Worm (Caenorhabditis elegans) whole organism, late embryonic: ENCODE data around the gene str-19.

Experiments
- C08G9.2 ChIP-seq: sonication (generic microtip); optimal IDR thresholded peaks from 2 replicates; lab custom pipeline; 2016; ENCODE audit warnings: mild to moderate bottlenecking, missing genetic modification characterization, moderate library complexity, missing compliant biosample characterization
- C38D4.7 ChIP-seq: fragments of 200-800 bp; sonication (Bioruptor generic); optimal IDR thresholded peaks from 2 replicates; lab custom pipeline; 2018; ENCODE audit warnings: mild to moderate bottlenecking, missing genetic modification characterization, moderate library complexity, missing compliant biosample characterization
- F13H6.1 ChIP-seq: sonication (generic microtip); optimal IDR thresholded peaks from 2 replicates; lab custom pipeline; 2016; ENCODE audit warnings: missing genetic modification characterization, missing compliant biosample characterization
- K02D7.2 ChIP-seq: sonication (generic microtip); optimal IDR thresholded peaks from 2 replicates; lab custom pipeline; 2017; ENCODE audit warnings: mild to moderate bottlenecking, missing genetic modification characterization, missing compliant biosample characterization
- K09A11.1 ChIP-seq: sonication (generic microtip); optimal IDR thresholded peaks from 2 replicates; lab custom pipeline; 2017; ENCODE audit warnings: antibody characterized with exemption, mild to moderate bottlenecking, missing genetic modification characterization, missing compliant biosample characterization; ENCODE audit not compliant: insufficient read depth
- ama-1 ChIP-seq: fragments of 150-350 bp; optimal IDR thresholded peaks from 2 replicates; lab custom pipeline; 2014
- ceh-18 ChIP-seq: sonication (generic microtip); optimal IDR thresholded peaks from 2 replicates; lab custom pipeline; 2016; ENCODE audit warnings: missing genetic modification characterization, missing compliant biosample characterization
- ceh-19 ChIP-seq: fragments of 200-800 bp; sonication (Bioruptor generic); optimal IDR thresholded peaks from 2 replicates; lab custom pipeline; 2018; ENCODE audit warnings: mild to moderate bottlenecking, missing genetic modification characterization, missing compliant biosample characterization
- ceh-22 ChIP-seq: sonication (generic microtip); optimal IDR thresholded peaks from 2 replicates; lab custom pipeline; 2017; ENCODE audit warnings: missing biosample characterization, missing genetic modification characterization
- ceh-24 ChIP-seq: sonication (generic microtip); optimal IDR thresholded peaks from 2 replicates; lab custom pipeline; 2016; ENCODE audit warnings: mild to moderate bottlenecking, missing genetic modification characterization, missing compliant biosample characterization
- ceh-30 ChIP-seq: fragments of 150-350 bp; optimal IDR thresholded peaks from 2 replicates; lab custom pipeline; 2014; ENCODE audit warnings: missing biosample characterization, missing genetic modification characterization
- ceh-31 ChIP-seq: sonication (generic microtip); optimal IDR thresholded peaks from 2 replicates; lab custom pipeline; 2016; ENCODE audit warnings: missing genetic modification characterization, missing compliant biosample characterization
- ceh-45 ChIP-seq: fragments of 200-800 bp; sonication (Bioruptor generic); IDR thresholded peaks from 2 replicates; pipeline ENCODE4 v1.3.6; 2022; ENCODE audit warnings: missing genetic modification reagents, missing genetic modification characterization, missing compliant biosample characterization
- ceh-48 ChIP-seq: sonication (generic microtip); optimal IDR thresholded peaks from 2 replicates; lab custom pipeline; 2016; ENCODE audit warnings: missing genetic modification characterization, inconsistent platforms, missing compliant biosample characterization
- ceh-6 ChIP-seq: fragments of 200-800 bp; sonication (Bioruptor generic); optimal IDR thresholded peaks from 2 replicates; lab custom pipeline; 2018; ENCODE audit warnings: mild to moderate bottlenecking, missing genetic modification characterization, missing compliant biosample characterization
- ceh-9 ChIP-seq: sonication (generic microtip); optimal IDR thresholded peaks from 2 replicates; lab custom pipeline; 2016; ENCODE audit warnings: mild to moderate bottlenecking, missing genetic modification characterization, inconsistent platforms, missing compliant biosample characterization
- che-1 ChIP-seq: sonication (generic microtip); optimal IDR thresholded peaks from 2 replicates; lab custom pipeline; 2016; ENCODE audit warnings: mild to moderate bottlenecking, missing genetic modification characterization, missing compliant biosample characterization
- dmd-4 ChIP-seq: sonication (generic microtip); optimal IDR thresholded peaks from 2 replicates; lab custom pipeline; 2016; ENCODE audit warnings: borderline replicate concordance, missing genetic modification characterization, missing compliant biosample characterization
- dve-1 ChIP-seq: sonication (generic microtip); optimal IDR thresholded peaks from 2 replicates; lab custom pipeline; 2017; ENCODE audit warnings: antibody characterized with exemption, mild to moderate bottlenecking, missing genetic modification characterization, missing compliant biosample characterization
- elt-2 ChIP-seq: sonication (generic microtip); optimal IDR thresholded peaks from 2 replicates; lab custom pipeline; 2016; ENCODE audit warnings: missing genetic modification reagents, missing genetic modification characterization, missing compliant biosample characterization
- elt-4 ChIP-seq: sonication (generic microtip); optimal IDR thresholded peaks from 2 replicates; lab custom pipeline; 2016; ENCODE audit warnings: missing genetic modification characterization, missing compliant biosample characterization
- fax-1 ChIP-seq: sonication (generic microtip); optimal IDR thresholded peaks from 2 replicates; lab custom pipeline; 2016; ENCODE audit warnings: missing genotype, missing genetic modification characterization, missing compliant biosample characterization
- fkh-10 ChIP-seq: fragments of 150-350 bp; optimal IDR thresholded peaks from 2 replicates; lab custom pipeline; 2014; ENCODE audit warnings: missing biosample characterization, missing genetic modification reagents, missing genetic modification characterization
- fkh-6 ChIP-seq: sonication (generic microtip); optimal IDR thresholded peaks from 2 replicates; lab custom pipeline; 2016; ENCODE audit warnings: missing genetic modification characterization, missing compliant biosample characterization
- gmeb-2 ChIP-seq: sonication (generic microtip); optimal IDR thresholded peaks from 2 replicates; lab custom pipeline; 2016; ENCODE audit warnings: missing genetic modification characterization, inconsistent platforms, missing compliant biosample characterization
- hlh-13 ChIP-seq: fragments of 200-800 bp; sonication (Bioruptor generic); optimal IDR thresholded peaks from 2 replicates; lab custom pipeline; 2018; ENCODE audit warnings: mild to moderate bottlenecking, missing genetic modification characterization, missing compliant biosample characterization
- hlh-30 ChIP-seq: sonication (generic microtip); optimal IDR thresholded peaks from 2 replicates; lab custom pipeline; 2017; ENCODE audit warnings: antibody characterized with exemption, missing genetic modification characterization, missing compliant biosample characterization; ENCODE audit not compliant: insufficient read depth
- lim-6 ChIP-seq: sonication (generic microtip); optimal IDR thresholded peaks from 2 replicates; lab custom pipeline; 2016; ENCODE audit warnings: missing genetic modification characterization, missing compliant biosample characterization
- madf-2 ChIP-seq: sonication (generic microtip); optimal IDR thresholded peaks from 2 replicates; lab custom pipeline; 2017; ENCODE audit warnings: missing genetic modification characterization, missing compliant biosample characterization
- mec-3 ChIP-seq: sonication (generic microtip); optimal IDR thresholded peaks from 2 replicates; lab custom pipeline; 2016; ENCODE audit warnings: borderline replicate concordance, missing genetic modification characterization, missing compliant biosample characterization
- nfya-1 ChIP-seq: sonication (generic microtip); optimal IDR thresholded peaks from 2 replicates; lab custom pipeline; 2017; ENCODE audit warnings: missing genetic modification characterization, mild to moderate bottlenecking, missing compliant biosample characterization, antibody characterized with exemption, moderate library complexity
- nhr-11 ChIP-seq: fragments of 150-350 bp; optimal IDR thresholded peaks from 2 replicates; lab custom pipeline; 2014; ENCODE audit warnings: missing biosample characterization, missing genetic modification characterization
- nhr-232 ChIP-seq: sonication (generic microtip); optimal IDR thresholded peaks from 2 replicates; lab custom pipeline; 2016; ENCODE audit warnings: missing genetic modification characterization, missing compliant biosample characterization
- npax-4 ChIP-seq: sonication (generic microtip); optimal IDR thresholded peaks from 2 replicates; lab custom pipeline; 2016; ENCODE audit warnings: missing genetic modification characterization, missing compliant biosample characterization
- odd-2 ChIP-seq: sonication (generic microtip); optimal IDR thresholded peaks from 2 replicates; lab custom pipeline; 2017; ENCODE audit warnings: antibody characterized with exemption, mild to moderate bottlenecking, missing genetic modification characterization, missing compliant biosample characterization
- pag-3 ChIP-seq: sonication (generic microtip); optimal IDR thresholded peaks from 2 replicates; lab custom pipeline; 2016; ENCODE audit warnings: missing compliant biosample characterization, missing genetic modification characterization, borderline replicate concordance
- pat-9 ChIP-seq: fragments of 200-800 bp; sonication (Bioruptor generic); optimal IDR thresholded peaks from 2 replicates; lab custom pipeline; 2018; ENCODE audit warnings: mild to moderate bottlenecking, missing genetic modification characterization, moderate library complexity, missing compliant biosample characterization
- pax-1 ChIP-seq: fragments of 150-350 bp; optimal IDR thresholded peaks from 2 replicates; lab custom pipeline; 2014; ENCODE audit warnings: missing biosample characterization, missing genetic modification characterization
- pha-4 ChIP-seq: fragments of 150-350 bp; optimal IDR thresholded peaks from 2 replicates; lab custom pipeline; 2018; ENCODE audit warnings: missing biosample characterization, missing genetic modification reagents, missing genetic modification characterization
- ref-2 ChIP-seq: sonication (generic microtip); optimal IDR thresholded peaks from 2 replicates; lab custom pipeline; 2016; ENCODE audit warnings: missing genetic modification characterization, missing compliant biosample characterization
- rnt-1 ChIP-seq: sonication (generic microtip); optimal IDR thresholded peaks from 2 replicates; lab custom pipeline; 2016; ENCODE audit warnings: missing genetic modification characterization, missing compliant biosample characterization
- sdc-2 ChIP-seq: sonication (generic microtip); optimal IDR thresholded peaks from 2 replicates; lab custom pipeline; 2016; ENCODE audit warnings: missing genotype, missing genetic modification characterization, missing compliant biosample characterization
- sox-2 ChIP-seq: fragments of 200-800 bp; sonication (Bioruptor generic); IDR thresholded peaks from 2 replicates; pipeline ENCODE4 v1.3.6; 2022; ENCODE audit warnings: missing genetic modification reagents, missing genetic modification characterization, missing compliant biosample characterization
- syd-9 ChIP-seq: sonication (generic microtip); optimal IDR thresholded peaks from 2 replicates; lab custom pipeline; 2016; ENCODE audit warnings: mild to moderate bottlenecking, missing genetic modification characterization, moderate library complexity, missing compliant biosample characterization
- tbx-2 ChIP-seq: sonication (generic microtip); optimal IDR thresholded peaks from 2 replicates; lab custom pipeline; 2016; ENCODE audit warnings: missing genetic modification characterization, missing compliant biosample characterization
- unc-86 ChIP-seq: sonication (generic microtip); optimal IDR thresholded peaks from 2 replicates; lab custom pipeline; 2016; ENCODE audit warnings: missing genetic modification characterization, missing compliant biosample characterization

The str-19 gene

ce11 chrV:15730459-15730858, 13.8 kb downstream of the str-19 start, which contains the start of gene Y6E2A.10:
Gene Y6E2A.10, minus strand, starts transcription at chrV:15730559.
- TF ChIP-seq dmd-4 (no peak), ceh-48 (no peak), odd-2 (tag; lab: Kevin White, UChicago) (no peak), C38D4.7 (GFP tag; lab: Kevin White, UChicago) (no peak), ref-2 (tag; lab: Kevin White, UChicago) (no peak), ceh-24 (no peak), nhr-11 (tag; lab: Kevin White, UChicago) (no peak), K02D7.2 (tag; lab: Kevin White, UChicago) (no peak), syd-9 (tag; lab: Kevin White, UChicago) (no peak), ceh-22 (no peak), C08G9.2 (tag; lab: Kevin White, UChicago) (no peak), unc-86 (tag; lab: Kevin White, UChicago) (no peak), ceh-6 (GFP tag; lab: Kevin White, UChicago) (no peak)

- no peak for TF ChIP-seq sdc-2
- TF ChIP-seq ama-1: no peak
- no peak for TF ChIP-seq ceh-19
- no peak for TF ChIP-seq dve-1 (tag; lab: Kevin White, UChicago)
- TF ChIP-seq rnt-1 (tag; lab: Kevin White, UChicago): no peak
- no peak for TF ChIP-seq odd-2 (tag; lab: Kevin White, UChicago)
- no peak for TF ChIP-seq npax-4 (tag; lab: Kevin White, UChicago)
- no peak for TF ChIP-seq elt-4 (tag; lab: Kevin White, UChicago)
- TF ChIP-seq nhr-232 (tag; lab: Kevin White, UChicago): no peak
- TF ChIP-seq F13H6.1 (tag; lab: Kevin White, UChicago): no peak
- TF ChIP-seq ceh-31 (tag; lab: Kevin White, UChicago): no peak
- TF ChIP-seq nfya-1: no peak
- TF ChIP-seq ceh-9 (tag; lab: Kevin White, UChicago): no peak
- TF ChIP-seq pha-4: no peak
- no peak for TF ChIP-seq che-1 (tag; lab: Kevin White, UChicago)
- no peak for TF ChIP-seq hlh-30 (tag; lab: Kevin White, UChicago)
- no peak for TF ChIP-seq ceh-45 (GFP tag; lab: Robert Waterston, UW)
Observed at ce11 chrV:15726610-15727009, 17.7 kb downstream of the str-19 start, which contains the start of the genes irld-57 and sfxn-1.3. Gene irld-57, minus strand, starts transcription at chrV:15726710. Gene sfxn-1.3, plus strand, starts transcription at chrV:15726841.

- TF ChIP-seq fkh-10 (no peak), elt-2 (tag; lab: Kevin White, UChicago) (no peak), pax-1 (tag; lab: Kevin White, UChicago) (no peak), ceh-30 (tag; lab: Kevin White, UChicago) (no peak), hlh-13 (no peak), mec-3 (tag; lab: Kevin White, UChicago) (no peak), madf-2 (tag; lab: Kevin White, UChicago) (no peak), nhr-11 (tag; lab: Kevin White, UChicago) (no peak)
- TF ChIP-seq, all 69 proteins: peak for 0
Observed at ce11 chrV:15721888-15722287, 22.4 kb downstream of the str-19 start, which contains the start of gene srh-140. Gene srh-140, plus strand, starts transcription at chrV:15722188.

- TF ChIP-seq madf-2 (tag; lab: Kevin White, UChicago): no peak
- no peak for TF ChIP-seq pat-9 (tag; lab: Kevin White, UChicago)
- no peak for TF ChIP-seq tbx-2 (tag; lab: Kevin White, UChicago)
- TF ChIP-seq fax-1 (tag; lab: Kevin White, UChicago): no peak
- no peak for TF ChIP-seq gmeb-2 (tag; lab: Kevin White, UChicago)
- TF ChIP-seq ceh-18 (tag; lab: Kevin White, UChicago): no peak
- TF ChIP-seq fkh-6: no peak
- TF ChIP-seq K02D7.2 (tag; lab: Kevin White, UChicago): no peak
- TF ChIP-seq K09A11.1 (tag; lab: Kevin White, UChicago): no peak
- no peak for TF ChIP-seq dve-1 (tag; lab: Kevin White, UChicago)
- no peak for TF ChIP-seq dmd-4
- TF ChIP-seq fkh-10: no peak
- TF ChIP-seq sox-2 (GFP tag; lab: Robert Waterston, UW): no peak
- TF ChIP-seq lim-6 (tag; lab: Kevin White, UChicago): no peak
- TF ChIP-seq pag-3: no peak
- TF ChIP-seq C08G9.2 (tag; lab: Kevin White, UChicago): no peak
- TF ChIP-seq sdc-2: no peak
- no peak for TF ChIP-seq ceh-45 (GFP tag; lab: Robert Waterston, UW)
- TF ChIP-seq unc-86 (tag; lab: Kevin White, UChicago): no peak
Observed at ce11 chrV:15721431-15721830, 22.8 kb downstream of the str-19 start.
